Fruit fly (Drosophila melanogaster) whole organism, embryonic: ENCODE data around the gene CG6800.

Source experiments
- CG1647 ChIP-seq: fragments of 200-800 bp; sonication (Bioruptor generic); optimal IDR thresholded peaks from 3 replicates; lab custom pipeline; 2016; ENCODE audit warnings: missing biosample characterization, missing genetic modification characterization
- disco-r ChIP-seq: fragments of 200-800 bp; sonication (Bioruptor generic); optimal IDR thresholded peaks from 2 replicates; lab custom pipeline; 2016; ENCODE audit warnings: missing biosample characterization, missing genetic modification characterization
- fd96Cb ChIP-seq: fragments of 200-800 bp; sonication (Bioruptor generic); optimal IDR thresholded peaks from 2 replicates; lab custom pipeline; 2018; ENCODE audit warnings: missing biosample characterization, mild to moderate bottlenecking, missing genetic modification characterization, moderate library complexity

DNA sequence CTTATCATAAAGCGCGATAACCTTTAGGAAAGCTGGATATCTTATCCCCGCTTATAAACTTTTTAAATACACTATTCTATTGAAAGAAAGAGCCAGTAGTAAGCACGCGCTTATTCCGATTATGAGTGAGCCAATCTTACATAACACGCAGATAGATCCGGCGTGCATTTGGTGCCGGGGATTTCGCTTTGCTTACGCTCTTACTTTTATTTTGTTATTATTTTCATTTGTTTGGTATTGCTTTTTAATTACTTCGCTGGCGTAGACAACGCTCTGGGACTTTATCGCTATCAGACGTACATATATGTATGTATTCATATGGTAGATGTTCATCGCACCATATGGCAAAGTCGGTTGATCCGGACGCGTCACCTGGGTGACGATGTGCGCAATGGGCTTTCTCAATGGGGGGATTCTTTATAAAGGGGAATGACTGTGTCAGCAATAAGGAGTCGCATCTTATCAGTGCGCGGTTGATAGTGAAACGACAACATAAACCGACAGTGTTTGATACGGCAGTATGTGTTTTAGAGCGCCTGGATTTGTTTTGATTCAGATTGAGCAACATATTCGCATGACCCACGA is 35.1 kb upstream of the CG6800 start:
- no peak for TF ChIP-seq CG1647
- TF ChIP-seq fd96Cb, result no peak
- TF ChIP-seq disco-r (GFP tag; lab: Kevin White, UChicago), result no peak
